Worm (Caenorhabditis elegans) whole organism, L1 larva: ENCODE data around the gene str-159.

ENCODE experiments used
- F16B12.6 ChIP-seq: fragments of 150-350 bp; optimal IDR thresholded peaks from 2 replicates; lab custom pipeline; 2014; ENCODE audit warnings: missing biosample characterization, missing genetic modification characterization
- alr-1 ChIP-seq: fragments of 200-800 bp; sonication (Bioruptor generic); optimal IDR thresholded peaks from 2 replicates; lab custom pipeline; 2018; ENCODE audit warnings: borderline replicate concordance, mild to moderate bottlenecking, missing genetic modification characterization, missing compliant biosample characterization
- ama-1 ChIP-seq: fragments of 150-350 bp; optimal IDR thresholded peaks from 2 replicates; lab custom pipeline; 2014
- ceh-8 ChIP-seq: fragments of 200-800 bp; sonication (Bioruptor generic); optimal IDR thresholded peaks from 2 replicates; lab custom pipeline; 2018; ENCODE audit warnings: mild to moderate bottlenecking, missing genetic modification characterization, moderate library complexity, missing compliant biosample characterization
- ceh-82 ChIP-seq, 3 experiments: fragments of 150-350 bp in 1 of 3; sonication (generic microtip) in 2 of 3; optimal IDR thresholded peaks; 2 replicates each; lab custom pipeline; 2014 to 2017; ENCODE audit warnings: missing biosample characterization in 3 of 3, missing genetic modification characterization in 3 of 3
- ceh-90 ChIP-seq: sonication (generic microtip); optimal IDR thresholded peaks from 2 replicates; lab custom pipeline; 2016; ENCODE audit warnings: missing genetic modification characterization, missing compliant biosample characterization
- efl-1 ChIP-seq, 4 experiments: fragments of 150-350 bp; optimal IDR thresholded peaks in 3 of 4; peaks in 1 of 4; 1 replicate in 1 of 4; 2 replicates in 3 of 4; lab custom pipeline; 2014; ENCODE audit warnings: missing biosample characterization in 2 of 4, missing genetic modification characterization in 2 of 4, missing genetic modification reagents in 2 of 4
- egl-27 ChIP-seq, 2 experiments: fragments of 150-350 bp in 1 of 2; sonication (generic microtip); optimal IDR thresholded peaks; 3 replicates each; lab custom pipeline; 2017 to 2018; ENCODE audit warnings: missing biosample characterization in 2 of 2, missing genetic modification characterization in 2 of 2, missing genetic modification reagents in 2 of 2
- elt-3 ChIP-seq, 6 experiments: fragments of 150-350 bp in 1 of 6; sonication (generic microtip); optimal IDR thresholded peaks; 2 replicates each; lab custom pipeline; 2017 to 2018; ENCODE audit warnings: missing biosample characterization in 6 of 6, missing genetic modification characterization in 6 of 6, inconsistent platforms in 1 of 6
- fkh-4 ChIP-seq: sonication (generic microtip); optimal IDR thresholded peaks from 2 replicates; lab custom pipeline; 2016; ENCODE audit warnings: missing compliant biosample characterization, missing genetic modification characterization, borderline replicate concordance
- grh-1 ChIP-seq: fragments of 200-800 bp; sonication (Bioruptor generic); IDR thresholded peaks from 2 replicates; pipeline ENCODE4 v1.3.6; 2022; ENCODE audit warnings: missing genetic modification reagents, missing genetic modification characterization, missing compliant biosample characterization
- hlh-17 ChIP-seq: fragments of 200-800 bp; sonication (Bioruptor generic); optimal IDR thresholded peaks from 2 replicates; lab custom pipeline; 2018; ENCODE audit warnings: missing genetic modification characterization, mild to moderate bottlenecking, missing compliant biosample characterization, moderate library complexity, borderline replicate concordance
- irx-1 ChIP-seq: sonication (generic microtip); optimal IDR thresholded peaks from 2 replicates; lab custom pipeline; 2016; ENCODE audit warnings: missing genetic modification characterization, missing compliant biosample characterization
- lin-14 ChIP-seq: fragments of 200-800 bp; sonication (Bioruptor generic); optimal IDR thresholded peaks from 2 replicates; lab custom pipeline; 2018; ENCODE audit warnings: mild to moderate bottlenecking, missing genetic modification characterization, moderate library complexity, missing compliant biosample characterization
- lin-35 ChIP-seq, 2 experiments: fragments of 150-350 bp; optimal IDR thresholded peaks; 2 replicates each; lab custom pipeline; 2014; ENCODE audit warnings: missing biosample characterization in 2 of 2, missing genetic modification characterization in 2 of 2, missing genetic modification reagents in 2 of 2
- lin-39 ChIP-seq: fragments of 150-350 bp; optimal IDR thresholded peaks from 2 replicates; lab custom pipeline; 2014; ENCODE audit warnings: missing biosample characterization, missing genetic modification reagents, missing genetic modification characterization
- lsy-2 ChIP-seq, 2 experiments: fragments of 150-350 bp; optimal IDR thresholded peaks; 2 replicates each; lab custom pipeline; 2014; ENCODE audit warnings: missing biosample characterization in 2 of 2, missing genetic modification characterization in 2 of 2
- mab-9 ChIP-seq: fragments of 200-800 bp; sonication (Bioruptor generic); IDR thresholded peaks from 2 replicates; pipeline ENCODE4 v1.3.6; 2022; ENCODE audit warnings: missing genetic modification reagents, missing genetic modification characterization, missing compliant biosample characterization
- mdl-1 ChIP-seq, 2 experiments: fragments of 150-350 bp; optimal IDR thresholded peaks; 2 replicates each; lab custom pipeline; 2014 to 2017; ENCODE audit warnings: missing biosample characterization in 2 of 2, missing genetic modification characterization in 2 of 2, inconsistent platforms in 1 of 2
- mef-2 ChIP-seq: fragments of 150-350 bp; optimal IDR thresholded peaks from 2 replicates; lab custom pipeline; 2014; ENCODE audit warnings: missing biosample characterization, missing genetic modification characterization
- nhr-11 ChIP-seq: fragments of 150-350 bp; optimal IDR thresholded peaks from 2 replicates; lab custom pipeline; 2014; ENCODE audit warnings: missing biosample characterization, missing genetic modification characterization
- nhr-19 ChIP-seq: fragments of 200-800 bp; sonication (Bioruptor generic); conservative IDR thresholded peaks from 2 replicates; pipeline ENCODE4 v1.3.6; 2022; ENCODE audit warnings: missing genetic modification characterization, missing compliant biosample characterization
- nhr-20 ChIP-seq: sonication (generic microtip); optimal IDR thresholded peaks from 2 replicates; lab custom pipeline; 2016; ENCODE audit warnings: mild to moderate bottlenecking, missing genetic modification characterization, missing compliant biosample characterization
- nhr-28 ChIP-seq: fragments of 150-350 bp; optimal IDR thresholded peaks from 2 replicates; lab custom pipeline; 2014; ENCODE audit warnings: missing biosample characterization, missing genetic modification characterization
- nhr-47 ChIP-seq: sonication (generic microtip); optimal IDR thresholded peaks from 2 replicates; lab custom pipeline; 2016; ENCODE audit warnings: mild to moderate bottlenecking, missing genetic modification characterization, moderate library complexity, missing compliant biosample characterization
- nhr-84 ChIP-seq: sonication (generic microtip); optimal IDR thresholded peaks from 2 replicates; lab custom pipeline; 2017; ENCODE audit warnings: missing biosample characterization, missing genetic modification characterization
- nhr-85 ChIP-seq: sonication (generic microtip); peaks from one replicate; lab custom pipeline; 2016; ENCODE audit warnings: missing genetic modification characterization, inconsistent platforms, missing compliant biosample characterization
- nhr-90 ChIP-seq: sonication (generic microtip); optimal IDR thresholded peaks from 2 replicates; lab custom pipeline; 2016; ENCODE audit warnings: mild to moderate bottlenecking, missing genetic modification characterization, missing compliant biosample characterization; ENCODE audit not compliant: poor library complexity
- pqm-1 ChIP-seq: sonication (generic microtip); optimal IDR thresholded peaks from 3 replicates; lab custom pipeline; 2017; ENCODE audit warnings: missing biosample characterization, missing genetic modification characterization
- rnt-1 ChIP-seq: sonication (generic microtip); optimal IDR thresholded peaks from 2 replicates; lab custom pipeline; 2016; ENCODE audit warnings: mild to moderate bottlenecking, missing genetic modification characterization, moderate library complexity, missing compliant biosample characterization
- snpc-4 ChIP-seq: fragments of 150-350 bp; optimal IDR thresholded peaks from 2 replicates; lab custom pipeline; 2014; ENCODE audit warnings: missing biosample characterization, missing genetic modification characterization
- sox-4 ChIP-seq: sonication (generic microtip); optimal IDR thresholded peaks from 2 replicates; lab custom pipeline; 2016; ENCODE audit warnings: missing genetic modification characterization, missing compliant biosample characterization
- swsn-7 ChIP-seq: sonication (generic microtip); optimal IDR thresholded peaks from 2 replicates; lab custom pipeline; 2016; ENCODE audit warnings: missing genetic modification characterization, missing compliant biosample characterization
- tlp-1 ChIP-seq: fragments of 150-350 bp; optimal IDR thresholded peaks from 2 replicates; lab custom pipeline; 2014; ENCODE audit warnings: missing biosample characterization, missing genetic modification characterization
- unc-130 ChIP-seq: fragments of 150-350 bp; optimal IDR thresholded peaks from 2 replicates; lab custom pipeline; 2017; ENCODE audit warnings: missing biosample characterization, missing genetic modification characterization, inconsistent platforms
- unc-30 ChIP-seq: sonication (generic microtip); optimal IDR thresholded peaks from 2 replicates; lab custom pipeline; 2017; ENCODE audit warnings: missing biosample characterization, missing genetic modification characterization
- unc-86 ChIP-seq: sonication (generic microtip); optimal IDR thresholded peaks from 2 replicates; lab custom pipeline; 2016; ENCODE audit warnings: missing genetic modification characterization, missing compliant biosample characterization
- xbp-1 ChIP-seq: sonication (generic microtip); optimal IDR thresholded peaks from 2 replicates; lab custom pipeline; 2016; ENCODE audit warnings: missing genetic modification characterization, missing compliant biosample characterization
- zip-4 ChIP-seq: fragments of 200-800 bp; sonication (Bioruptor generic); optimal IDR thresholded peaks from 2 replicates; lab custom pipeline; 2018; ENCODE audit warnings: mild to moderate bottlenecking, missing genetic modification characterization, moderate library complexity, missing compliant biosample characterization
- ztf-11 ChIP-seq, 2 experiments: sonication (generic microtip); optimal IDR thresholded peaks; 2 replicates each; lab custom pipeline; 2016 to 2017; ENCODE audit warnings: missing genetic modification characterization in 2 of 2, missing biosample characterization in 1 of 2, missing compliant biosample characterization in 1 of 2

The str-159 gene

DNA sequence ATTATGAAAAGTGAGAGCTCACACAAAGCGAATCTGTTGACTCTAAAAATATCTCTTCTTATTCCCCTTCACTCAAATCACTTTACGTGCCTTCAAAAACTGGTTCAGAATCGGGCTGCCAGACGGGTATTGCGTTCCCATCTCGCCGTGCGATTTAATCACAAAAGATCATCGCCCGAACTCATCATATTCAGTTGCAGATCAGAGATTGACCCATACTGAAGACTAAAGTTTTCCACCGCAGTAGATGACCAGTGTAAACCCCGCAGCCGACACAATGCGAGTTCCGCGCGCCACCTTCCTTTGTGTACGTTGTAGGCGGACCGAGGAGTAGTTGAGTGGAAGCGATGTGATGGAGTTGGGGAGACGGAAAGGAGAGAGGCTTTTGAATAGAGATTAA is 28.5 kb upstream of the str-159 start (continued):
- TF ChIP-seq unc-86 (peak; percentile 36), xbp-1 (tag; lab: Kevin White, UChicago) (peak; percentile 44), sox-4 (tag; lab: Kevin White, UChicago) (peak; percentile 32), grh-1 (peak; percentile 84), nhr-85 (peak; percentile 96), pqm-1 (no peak), nhr-19 (GFP tag; lab: Robert Waterston, UW) (peak; percentile 86), F16B12.6 (tag; lab: Kevin White, UChicago) (no peak), egl-27 (tag; optimal IDR thresholded peaks at IDR 0.05; lab: Kevin White, UChicago) (no peak), ztf-11 (tag; optimal IDR thresholded peaks at IDR 0.05; lab: Kevin White, UChicago) (no peak), ceh-8 (no peak), mef-2 (no peak), nhr-84 (tag; lab: Kevin White, UChicago) (no peak), unc-30 (tag; lab: Kevin White, UChicago) (no peak), alr-1 (no peak), nhr-47 (peak; percentile 78), lin-35 (GFP tag; optimal IDR thresholded peaks at IDR 0.05; lab: Kevin White, UChicago) (peak; percentile 35 to 37), unc-130 (tag; lab: Kevin White, UChicago) (no peak), irx-1 (peak; percentile 38), lsy-2 (tag; optimal IDR thresholded peaks at IDR 0.05; lab: Kevin White, UChicago) (peak in 1 of 2 experiments; percentile 61), ceh-82 (tag; optimal IDR thresholded peaks at IDR 0.05; lab: Kevin White, UChicago) (peak; percentile 24 to 53 (median 53)), hlh-17 (GFP tag; lab: Kevin White, UChicago) (no peak), mab-9 (GFP tag; lab: Robert Waterston, UW) (peak; percentile 20; the same call in 1 of the 2 replicates), lin-39 (tag; lab: Kevin White, UChicago) (peak; percentile 13), elt-3 (tag; optimal IDR thresholded peaks at IDR 0.05; lab: Kevin White, UChicago) (peak in 3 of 6 experiments; percentile 20 to 62 (median 29)), zip-4 (GFP tag; lab: Kevin White, UChicago) (peak; percentile 52), nhr-20 (tag; lab: Kevin White, UChicago) (peak; percentile 83), nhr-90 (tag; lab: Kevin White, UChicago) (peak; percentile 81), mdl-1 (tag; optimal IDR thresholded peaks at IDR 0.05; lab: Kevin White, UChicago) (peak in 1 of 2 experiments; percentile 5), rnt-1 (peak; percentile 85)

DNA sequence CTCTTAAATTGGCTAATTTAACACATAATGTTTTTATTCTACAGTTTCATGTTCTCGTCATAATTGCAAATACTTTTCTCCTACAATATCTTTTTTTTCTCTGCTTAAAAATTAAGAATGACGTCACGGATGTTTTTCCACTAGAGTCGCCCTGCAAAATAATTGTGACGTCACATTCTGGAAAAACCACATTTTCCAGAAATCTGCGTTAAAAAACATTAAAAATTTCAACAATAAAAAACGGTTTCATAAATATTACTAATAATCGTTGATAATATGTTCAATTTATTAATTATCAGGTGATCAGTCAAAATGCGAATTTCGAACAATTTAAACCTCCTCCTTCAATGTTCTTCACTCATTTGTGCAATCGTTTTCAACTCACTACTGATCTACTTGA is 25.2 kb upstream of the str-159 start, which contains the start of gene str-166:
TSS of gene str-166 (plus strand) at position 301 of the 400 bp plus-strand sequence.
- TF ChIP-seq efl-1 (optimal IDR thresholded peaks at IDR 0.05; lab: Kevin White, UChicago) (no peak), efl-1 (GFP tag; optimal IDR thresholded peaks at IDR 0.05 in 1 of 2; lab: Kevin White, UChicago) (peak in 1 of 2 experiments; percentile 85), tlp-1 (tag; lab: Kevin White, UChicago) (no peak), sox-4 (tag; lab: Kevin White, UChicago) (no peak), nhr-20 (tag; lab: Kevin White, UChicago) (no peak), ama-1 (lab: Kevin White, UChicago) (no peak), lin-14 (no peak), swsn-7 (tag; lab: Kevin White, UChicago) (no peak)

DNA sequence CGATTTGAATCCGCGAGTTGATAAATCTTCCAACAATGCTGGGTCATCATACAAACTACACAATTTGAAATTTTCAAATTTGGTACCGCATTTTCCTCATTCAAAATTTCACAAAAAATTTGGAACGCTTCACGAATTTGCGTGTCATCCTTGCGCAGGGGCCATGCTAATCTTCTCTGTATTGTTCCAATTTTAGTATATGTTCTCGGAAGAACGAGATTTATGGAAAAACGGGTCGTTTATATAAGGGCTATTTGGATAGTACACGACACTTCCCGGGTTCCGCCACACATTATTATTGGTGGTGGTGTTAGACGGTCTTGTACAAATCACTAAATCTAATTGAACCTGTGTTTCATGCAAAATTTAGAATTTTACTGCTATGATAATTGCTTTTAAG is 23.7 kb upstream of the str-159 start:
- no peak for TF ChIP-seq nhr-28
- peak; percentile 53 for TF ChIP-seq snpc-4
- TF ChIP-seq, all 84 proteins: peak for 1

DNA sequence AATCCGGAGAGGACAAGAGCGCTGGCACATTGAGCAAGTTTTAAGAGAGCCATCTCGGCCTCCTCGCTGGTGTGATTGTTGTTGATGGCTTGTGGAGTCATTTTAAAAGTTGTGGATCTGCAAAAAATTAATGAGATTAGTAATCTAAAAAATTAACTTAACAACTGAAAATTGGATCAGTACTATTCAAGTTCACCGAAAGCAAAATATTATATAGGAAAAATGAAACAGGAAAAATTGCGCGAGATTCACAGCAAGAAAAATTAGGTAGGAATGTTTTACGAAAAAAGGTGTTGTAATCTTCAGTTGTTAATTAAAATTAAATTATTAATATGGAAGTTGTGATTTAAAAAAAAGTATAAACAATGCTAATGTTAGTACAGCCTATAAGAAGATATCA is 21.9 kb upstream of the str-159 start, which contains the start of gene T08B6.1:
TSS of gene T08B6.1 (minus strand) at position 101 of the 400 bp plus-strand sequence.
- no peak for TF ChIP-seq ceh-90
- TF ChIP-seq fkh-4 (tag; lab: Kevin White, UChicago) = no peak
- no peak for TF ChIP-seq nhr-11 (tag; lab: Kevin White, UChicago)
- TF ChIP-seq, all 84 proteins: peak for 0
